Fruit fly (Drosophila melanogaster): ENCODE results near the gene CG7387.

DNA sequence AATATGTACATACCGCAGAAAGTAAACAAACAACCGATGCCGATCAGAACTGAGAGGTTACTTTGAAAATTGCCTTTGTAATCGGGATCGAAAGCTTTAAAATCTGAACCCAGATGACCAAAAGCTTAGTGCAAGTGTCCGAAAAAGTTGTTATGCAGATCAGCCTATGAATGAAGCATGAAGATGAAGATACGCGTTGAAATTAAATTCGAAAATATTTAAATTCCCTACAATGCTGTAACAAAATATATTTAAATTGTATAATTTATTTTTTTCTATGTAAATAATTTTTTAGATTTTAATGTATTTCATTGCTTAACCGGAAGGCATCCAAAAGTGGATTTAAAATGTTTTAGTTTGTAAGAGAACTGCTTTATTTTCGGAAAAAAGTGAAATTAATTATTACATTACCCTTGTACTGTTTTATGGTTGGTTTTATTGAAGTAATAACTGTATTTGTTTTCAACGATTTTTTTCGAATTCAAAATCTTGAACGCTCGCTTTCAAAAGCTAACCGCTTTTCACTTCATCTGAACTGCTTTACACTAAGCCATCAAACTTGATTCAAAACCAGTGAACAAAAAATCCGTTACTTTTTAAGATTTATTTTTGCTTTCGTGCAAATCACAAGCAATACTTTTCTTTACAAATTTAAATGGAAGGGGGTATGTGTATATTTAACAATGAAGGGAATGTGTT is 33.0 kb downstream of the CG7387 start, which contains the start of gene CG43886:
- TF ChIP-seq psq (optimal IDR thresholded peaks at IDR 0.05) = no peak
- TF ChIP-seq h (optimal IDR thresholded peaks at IDR 0.05) = no peak
- no peak for TF ChIP-seq Sin3A (optimal IDR thresholded peaks at IDR 0.05)

Measured in Kc167 (cell line).